Worm (Caenorhabditis elegans): ENCODE data around the gene T04F8.7.
A peak's percentile ranks its signal among the peaks of the same experiment; 100 is the strongest.

Gene T04F8.7

DNA sequence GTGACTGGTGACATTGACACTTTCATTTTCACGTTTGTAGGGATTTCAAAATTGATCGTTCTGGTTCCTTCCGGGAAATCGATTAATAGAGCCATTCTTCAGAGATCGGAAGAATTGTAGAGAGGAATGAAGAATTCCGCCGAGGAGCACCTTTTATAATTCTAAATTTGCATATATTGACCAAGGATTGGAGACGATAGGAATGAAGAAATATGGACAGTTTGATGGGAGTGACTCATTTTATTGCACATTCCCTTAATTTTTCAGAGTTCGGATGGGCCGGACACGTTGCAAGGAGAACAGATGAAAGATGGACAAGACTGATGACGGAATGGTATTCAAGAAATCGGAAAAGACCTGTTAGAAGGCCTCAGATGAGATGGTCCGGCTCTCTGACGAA, 19.5 kb upstream of the T04F8.7 start, which contains the start of gene C44C10.15:
C44C10.15 (minus strand) TSS at position 101 of the 400 bp plus-strand sequence.
- no peak for TF ChIP-seq ztf-11 (tag; optimal IDR thresholded peaks at IDR 0.05)

DNA sequence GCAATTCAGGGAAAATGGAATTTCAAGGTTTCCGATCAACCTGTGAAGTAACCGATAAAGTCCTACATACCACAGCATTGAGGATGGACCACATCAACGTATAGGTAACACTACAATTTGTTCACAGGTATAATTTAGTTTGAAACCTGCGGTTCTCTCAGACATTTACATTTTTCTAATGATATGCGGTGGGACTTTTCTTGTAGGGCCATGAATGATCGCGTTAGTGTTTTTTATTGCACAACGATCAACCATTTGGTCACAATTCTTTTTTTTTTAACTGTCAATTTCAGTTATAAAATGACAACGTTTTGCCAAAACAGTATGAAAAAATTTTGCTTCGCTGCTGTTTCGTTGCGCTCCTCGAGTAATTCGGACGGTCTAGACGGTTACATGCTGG, 15.9 kb upstream of the T04F8.7 start, which contains the start of gene C44C10.12:
C44C10.12 (plus strand) TSS at position 301 of the 400 bp plus-strand sequence.
- TF ChIP-seq eor-1 (tag; optimal IDR thresholded peaks at IDR 0.05) (no peak), tbx-2 (tag; optimal IDR thresholded peaks at IDR 0.05) (no peak), zag-1 (tag; optimal IDR thresholded peaks at IDR 0.05) (no peak), elt-3 (tag; optimal IDR thresholded peaks at IDR 0.05) (no peak), fkh-2 (tag; optimal IDR thresholded peaks at IDR 0.05) (no peak)

DNA sequence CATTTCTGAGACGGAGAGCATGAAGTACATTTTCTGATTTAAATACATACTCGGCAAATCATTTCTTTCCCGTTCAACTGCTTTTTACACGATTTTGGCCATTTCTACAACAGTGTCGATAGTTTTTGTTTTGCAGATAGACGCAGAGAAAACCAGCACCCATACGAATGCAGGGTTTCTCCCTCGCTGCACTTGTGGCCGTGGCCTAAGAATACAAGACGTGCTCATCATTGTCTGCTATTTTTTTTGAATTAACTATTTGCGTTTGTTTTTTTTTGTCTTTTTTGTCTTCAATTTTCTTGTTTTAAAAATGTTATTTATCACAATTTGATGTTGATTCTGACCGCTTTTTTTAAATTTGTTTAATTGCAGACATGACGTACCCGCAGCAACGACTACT, 12.3 kb upstream of the T04F8.7 start, which contains the start of gene smcl-1:
smcl-1 (plus strand) TSS at position 373 of the 400 bp plus-strand sequence.
- TF ChIP-seq ztf-4 (tag; optimal IDR thresholded peaks at IDR 0.05) (no peak), nhr-12 (tag; optimal IDR thresholded peaks at IDR 0.05) (no peak), lsy-12 (tag; optimal IDR thresholded peaks at IDR 0.05) (no peak), tbx-2 (tag; optimal IDR thresholded peaks at IDR 0.05) (no peak), nhr-43 (tag; optimal IDR thresholded peaks at IDR 0.05; ENCODE audit: poor library complexity, severe bottlenecking) (peak; percentile 8), aly-2 (tag; optimal IDR thresholded peaks at IDR 0.05) (no peak), nhr-25 (tag; optimal IDR thresholded peaks at IDR 0.05) (peak; percentile 31), fkh-10 (GFP tag; optimal IDR thresholded peaks at IDR 0.05) (no peak), elt-1 (tag; optimal IDR thresholded peaks at IDR 0.05) (no peak), lin-39 (tag; optimal IDR thresholded peaks at IDR 0.05) (no peak), sea-2 (GFP tag; optimal IDR thresholded peaks at IDR 0.05) (no peak), ama-1 (optimal IDR thresholded peaks at IDR 0.05) (no peak), fkh-2 (tag; optimal IDR thresholded peaks at IDR 0.05) (no peak), elt-2 (tag; optimal IDR thresholded peaks at IDR 0.05) (peak; percentile 28), ceh-9 (tag; optimal IDR thresholded peaks at IDR 0.05) (no peak), nhr-23 (tag; optimal IDR thresholded peaks at IDR 0.05) (no peak), zag-1 (tag; optimal IDR thresholded peaks at IDR 0.05) (no peak), skn-1 (tag; optimal IDR thresholded peaks at IDR 0.05) (no peak), lin-15B (tag; optimal IDR thresholded peaks at IDR 0.05) (peak; percentile 41), egl-5 (tag; optimal IDR thresholded peaks at IDR 0.05) (peak; percentile 54), ceh-16 (tag; optimal IDR thresholded peaks at IDR 0.05) (no peak), snpc-4 (tag; optimal IDR thresholded peaks at IDR 0.05) (peak; percentile 57), elt-3 (tag; optimal IDR thresholded peaks at IDR 0.05) (no peak), nhr-28 (tag; optimal IDR thresholded peaks at IDR 0.05) (no peak), pha-4 (tag; optimal IDR thresholded peaks at IDR 0.05) (peak; percentile 78)

DNA sequence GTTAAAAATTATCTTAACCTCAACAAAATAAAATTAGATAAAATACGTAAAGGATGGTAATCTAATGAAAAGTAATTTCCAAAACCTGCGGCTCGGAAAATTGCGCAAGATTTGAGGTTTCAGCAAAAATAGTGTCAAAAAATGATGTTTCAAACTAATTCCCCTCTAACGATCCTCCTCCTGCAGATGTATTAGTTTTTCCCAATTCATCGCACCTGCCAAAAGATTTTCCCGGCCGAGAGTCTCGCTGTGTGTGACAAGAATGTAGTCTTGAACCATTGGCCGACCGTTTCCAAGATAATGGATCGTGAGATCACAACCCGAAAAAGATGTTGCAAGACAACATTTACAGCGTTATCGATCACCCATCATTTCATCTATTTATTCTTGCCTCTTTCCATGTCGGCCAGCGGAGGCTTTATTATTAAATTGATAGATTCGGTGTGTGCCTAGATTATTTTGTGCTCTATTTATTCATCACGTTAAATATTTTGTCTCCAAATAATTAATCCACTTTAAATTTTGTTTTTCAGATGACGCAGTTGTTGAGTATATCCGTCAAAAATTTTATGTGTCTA, 9.3 kb upstream of the T04F8.7 start, which contains the start of the genes C44C10.10 and C44C10.5:
C44C10.10 (plus strand) TSS at position 301 of the 578 bp plus-strand sequence.
C44C10.5 (plus strand) TSS at position 528 of the 578 bp plus-strand sequence.
- TF ChIP-seq R02D3.7 (tag; optimal IDR thresholded peaks at IDR 0.05) = no peak
- no peak for TF ChIP-seq aly-2 (tag; optimal IDR thresholded peaks at IDR 0.05)
- TF ChIP-seq pqm-1 (tag; optimal IDR thresholded peaks at IDR 0.05) = no peak
- no peak for TF ChIP-seq hmg-11 (tag; optimal IDR thresholded peaks at IDR 0.05)
- no peak for TF ChIP-seq fos-1 (tag; optimal IDR thresholded peaks at IDR 0.05)
- TF ChIP-seq nhr-237 (tag; optimal IDR thresholded peaks at IDR 0.05) = no peak
- no peak for TF ChIP-seq ceh-16 (tag; optimal IDR thresholded peaks at IDR 0.05)
- TF ChIP-seq elt-3 (tag; optimal IDR thresholded peaks at IDR 0.05) = no peak

DNA sequence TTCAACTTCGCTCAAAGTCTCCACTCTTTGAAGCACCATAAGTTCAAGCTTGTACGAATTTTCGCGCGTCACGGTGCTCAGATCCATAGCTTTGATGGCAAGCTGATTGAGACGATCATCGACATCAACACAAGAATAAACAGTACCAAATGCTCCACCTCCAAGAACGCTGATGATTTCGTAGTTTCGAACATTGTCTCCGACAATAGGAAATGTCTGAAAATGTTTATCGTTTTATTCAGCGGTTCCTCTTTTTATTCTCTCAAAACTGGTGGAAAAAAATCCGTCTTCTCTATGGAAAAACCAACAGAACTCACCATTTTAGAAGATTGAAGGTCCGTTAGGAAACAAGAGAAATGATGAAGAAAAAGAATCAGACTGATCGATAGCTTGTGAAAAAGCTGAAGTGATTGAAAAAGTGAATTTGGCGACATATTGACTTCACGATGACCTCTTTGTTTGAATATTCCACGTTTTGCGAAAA, 7.1 kb upstream of the T04F8.7 start, which contains the start of gene C44C10.7:
C44C10.7 (minus strand) TSS at position 434 of the 484 bp plus-strand sequence.
- no peak for TF ChIP-seq egl-5 (tag; optimal IDR thresholded peaks at IDR 0.05)
- no peak for TF ChIP-seq aly-2 (tag; optimal IDR thresholded peaks at IDR 0.05)
- no peak for TF ChIP-seq nhr-12 (tag; optimal IDR thresholded peaks at IDR 0.05)
- no peak for TF ChIP-seq ztf-4 (tag; optimal IDR thresholded peaks at IDR 0.05)
- TF ChIP-seq lin-15B (tag; optimal IDR thresholded peaks at IDR 0.05) = no peak
- TF ChIP-seq eor-1 (tag; optimal IDR thresholded peaks at IDR 0.05) = no peak
- no peak for TF ChIP-seq ZK546.5 (tag; optimal IDR thresholded peaks at IDR 0.05)
- no peak for TF ChIP-seq nhr-76 (tag; optimal IDR thresholded peaks at IDR 0.05)
- TF ChIP-seq hmg-11 (tag; optimal IDR thresholded peaks at IDR 0.05) = no peak
- no peak for TF ChIP-seq elt-1 (tag; optimal IDR thresholded peaks at IDR 0.05)
- TF ChIP-seq nhr-25 (tag; optimal IDR thresholded peaks at IDR 0.05) = no peak

Data from whole organism, L3 larva.